Fruit fly (Drosophila melanogaster) whole organism, embryonic: Measurements from ENCODE around the gene ABCB7.

Source experiments
- Bgb ChIP-seq: fragments of 200-800 bp; sonication (Bioruptor generic); IDR thresholded peaks from 2 replicates; pipeline ENCODE4 v1.3.6; 2022; ENCODE audit warnings: missing biosample characterization, missing genetic modification characterization; ENCODE audit not compliant: partially characterized antibody
- Blimp-1 ChIP-seq: fragments of 200-800 bp; sonication (Bioruptor generic); optimal IDR thresholded peaks from 3 replicates; lab custom pipeline; 2018; ENCODE audit warnings: missing biosample characterization, missing genetic modification characterization, mild to moderate bottlenecking, moderate library complexity, missing genetic modification reagents
- CG12104 ChIP-seq: fragments of 200-800 bp; sonication (Bioruptor generic); optimal IDR thresholded peaks from 3 replicates; lab custom pipeline; 2016; ENCODE audit warnings: missing biosample characterization, missing genetic modification characterization
- CG16779 ChIP-seq: fragments of 200-800 bp; sonication (Bioruptor generic); IDR thresholded peaks from 2 replicates; pipeline ENCODE4 v1.3.6; 2022; ENCODE audit warnings: missing biosample characterization, missing genetic modification characterization
- CG17829 ChIP-seq: fragments of 200-800 bp; optimal IDR thresholded peaks from 2 replicates; lab custom pipeline; 2019; ENCODE audit warnings: missing biosample characterization, mild to moderate bottlenecking, missing genetic modification characterization, moderate library complexity
- CG1832 ChIP-seq: fragments of 200-800 bp; sonication (Bioruptor generic); optimal IDR thresholded peaks from 2 replicates; lab custom pipeline; 2017; ENCODE audit warnings: missing biosample characterization, mild to moderate bottlenecking, missing genetic modification characterization, inconsistent platforms
- CG2712 ChIP-seq: fragments of 200-800 bp; optimal IDR thresholded peaks from 3 replicates; lab custom pipeline; 2019; ENCODE audit warnings: missing biosample characterization, mild to moderate bottlenecking, missing genetic modification characterization, moderate library complexity
- CG31365 ChIP-seq: fragments of 200-800 bp; sonication (Bioruptor generic); optimal IDR thresholded peaks from 2 replicates; lab custom pipeline; 2018; ENCODE audit warnings: missing biosample characterization, mild to moderate bottlenecking, missing genetic modification characterization
- CG3163 ChIP-seq: fragments of 200-800 bp; sonication (Bioruptor generic); optimal IDR thresholded peaks from 3 replicates; lab custom pipeline; 2016; ENCODE audit warnings: missing biosample characterization, missing genetic modification characterization
- CG33557 ChIP-seq: fragments of 200-800 bp; sonication (Bioruptor generic); optimal IDR thresholded peaks from 2 replicates; lab custom pipeline; 2019; ENCODE audit warnings: missing biosample characterization, mild to moderate bottlenecking, missing genetic modification characterization, moderate library complexity
- CG6765 ChIP-seq: fragments of 200-800 bp; sonication (Bioruptor generic); optimal IDR thresholded peaks from 3 replicates; lab custom pipeline; 2017; ENCODE audit warnings: missing biosample characterization, mild to moderate bottlenecking, missing genetic modification characterization
- CG7963 ChIP-seq: fragments of 200-800 bp; sonication (Bioruptor generic); IDR thresholded peaks from 3 replicates; pipeline ENCODE4 v1.3.6; 2022; ENCODE audit warnings: missing biosample characterization, missing genetic modification characterization; ENCODE audit not compliant: partially characterized antibody
- CG8290 ChIP-seq, 3 experiments: fragments of 200-800 bp; sonication (Bioruptor generic); optimal IDR thresholded peaks; 2 replicates each; lab custom pipeline; 2016 to 2019; ENCODE audit warnings: missing biosample characterization in 3 of 3, missing genetic modification characterization in 3 of 3, mild to moderate bottlenecking in 2 of 3, moderate library complexity in 1 of 3
- D ChIP-seq, 2 experiments: fragments of 200-800 bp in 1 of 2; fragments of >200 bp in 1 of 2; sonication (Bioruptor generic) in 1 of 2; optimal IDR thresholded peaks; 2 replicates in 1 of 2; 3 replicates in 1 of 2; lab custom pipeline; 2017; ENCODE audit warnings: mild to moderate bottlenecking in 1 of 2, missing biosample characterization in 1 of 2, missing genetic modification characterization in 1 of 2, missing genetic modification reagents in 1 of 2
- Dfd ChIP-seq, 2 experiments: fragments of >200 bp; optimal IDR thresholded peaks; 2 replicates each; lab custom pipeline; 2017; ENCODE audit warnings: missing biosample characterization in 2 of 2, missing genetic modification characterization in 2 of 2
- E2f2 ChIP-seq: fragments of 200-800 bp; sonication (Bioruptor generic); IDR thresholded peaks from 2 replicates; pipeline ENCODE4 v1.3.6; 2022; ENCODE audit warnings: missing biosample characterization, missing genetic modification characterization
- Elba2 ChIP-seq: fragments of 200-800 bp; sonication (Bioruptor generic); optimal IDR thresholded peaks from 3 replicates; lab custom pipeline; 2016; ENCODE audit warnings: missing biosample characterization, missing genetic modification characterization
- Ets65A ChIP-seq: fragments of 200-800 bp; sonication (Bioruptor generic); peaks from one replicate; lab custom pipeline; 2016; ENCODE audit warnings: missing biosample characterization, missing genetic modification characterization
- Jarid2 ChIP-seq: fragments of 200-800 bp; sonication (Bioruptor generic); optimal IDR thresholded peaks from 3 replicates; lab custom pipeline; 2017; ENCODE audit warnings: mild to moderate bottlenecking, missing biosample characterization, missing genetic modification reagents, missing genetic modification characterization
- Lhr ChIP-seq: fragments of 200-800 bp; sonication (Bioruptor generic); optimal IDR thresholded peaks from 3 replicates; lab custom pipeline; 2017; ENCODE audit warnings: mild to moderate bottlenecking, missing biosample characterization, missing genetic modification reagents, missing genetic modification characterization
- Myb ChIP-seq: fragments of 200-800 bp; sonication (Bioruptor generic); optimal IDR thresholded peaks from 2 replicates; lab custom pipeline; 2016; ENCODE audit warnings: missing biosample characterization, missing genetic modification characterization
- Nf-YB ChIP-seq: fragments of 200-800 bp; sonication (Bioruptor generic); optimal IDR thresholded peaks from 3 replicates; lab custom pipeline; 2019; ENCODE audit warnings: missing biosample characterization, mild to moderate bottlenecking, missing genetic modification characterization, moderate library complexity
- Sry-β ChIP-seq: fragments of 200-800 bp; sonication (Bioruptor generic); optimal IDR thresholded peaks from 2 replicates; lab custom pipeline; 2018; ENCODE audit warnings: missing biosample characterization, mild to moderate bottlenecking, missing genetic modification characterization, moderate library complexity
- Trl ChIP-seq, 3 experiments: fragments of >200 bp in 2 of 3; fragments of 200-800 bp in 1 of 3; sonication (Bioruptor generic) in 1 of 3; optimal IDR thresholded peaks; 2 replicates in 1 of 3; 3 replicates in 2 of 3; lab custom pipeline; 2016 to 2017; ENCODE audit warnings: missing biosample characterization in 1 of 3, missing genetic modification characterization in 1 of 3
- amos ChIP-seq: fragments of 200-800 bp; sonication (Bioruptor generic); IDR thresholded peaks from 2 replicates; pipeline ENCODE4 v1.3.6; 2022; ENCODE audit warnings: missing biosample characterization, missing genetic modification characterization; ENCODE audit not compliant: partially characterized antibody
- ato ChIP-seq: fragments of 200-800 bp; sonication (Bioruptor generic); IDR thresholded peaks from 2 replicates; pipeline ENCODE4 v1.3.6; 2022; ENCODE audit warnings: missing biosample characterization, missing genetic modification characterization; ENCODE audit not compliant: partially characterized antibody
- bsh ChIP-seq, 2 experiments: fragments of 200-800 bp; sonication (Bioruptor generic); optimal IDR thresholded peaks; 2 replicates each; lab custom pipeline; 2017 to 2018; ENCODE audit warnings: mild to moderate bottlenecking in 2 of 2, missing biosample characterization in 2 of 2, missing genetic modification characterization in 2 of 2, moderate library complexity in 1 of 2
- btn ChIP-seq: fragments of 200-800 bp; sonication (Bioruptor generic); optimal IDR thresholded peaks from 2 replicates; lab custom pipeline; 2016; ENCODE audit warnings: missing biosample characterization, missing genetic modification characterization
- cg ChIP-seq: fragments of 200-800 bp; sonication (Bioruptor generic); optimal IDR thresholded peaks from 3 replicates; lab custom pipeline; 2019; ENCODE audit warnings: missing biosample characterization, mild to moderate bottlenecking, missing genetic modification characterization, moderate library complexity
- dmrt11E ChIP-seq: fragments of 200-800 bp; sonication (Bioruptor generic); optimal IDR thresholded peaks from 3 replicates; lab custom pipeline; 2018; ENCODE audit warnings: missing biosample characterization, mild to moderate bottlenecking, missing genetic modification characterization, moderate library complexity
- fd96Cb ChIP-seq: fragments of 200-800 bp; sonication (Bioruptor generic); optimal IDR thresholded peaks from 2 replicates; lab custom pipeline; 2018; ENCODE audit warnings: missing biosample characterization, mild to moderate bottlenecking, missing genetic modification characterization, moderate library complexity
- gfzf ChIP-seq: fragments of 200-800 bp; sonication (Bioruptor generic); optimal IDR thresholded peaks from 2 replicates; lab custom pipeline; 2016; ENCODE audit warnings: missing biosample characterization, mild to moderate bottlenecking, missing genetic modification characterization, moderate library complexity
- grau ChIP-seq: fragments of 200-800 bp; optimal IDR thresholded peaks from 3 replicates; lab custom pipeline; 2019; ENCODE audit warnings: missing biosample characterization, mild to moderate bottlenecking, missing genetic modification characterization, moderate library complexity
- insv ChIP-seq, 2 experiments: fragments of 200-800 bp; sonication (Bioruptor generic); optimal IDR thresholded peaks; 3 replicates each; lab custom pipeline; 2016 to 2018; ENCODE audit warnings: missing biosample characterization in 2 of 2, missing genetic modification characterization in 2 of 2
- kni ChIP-seq: fragments of 200-800 bp; sonication (Bioruptor generic); optimal IDR thresholded peaks from 3 replicates; lab custom pipeline; 2017; ENCODE audit warnings: mild to moderate bottlenecking, missing biosample characterization, missing genetic modification reagents, missing genetic modification characterization
- lab ChIP-seq: fragments of 200-800 bp; sonication (Bioruptor generic); optimal IDR thresholded peaks from 3 replicates; lab custom pipeline; 2017; ENCODE audit warnings: missing biosample characterization, missing genetic modification characterization, mild to moderate bottlenecking, moderate library complexity, missing genetic modification reagents
- mam ChIP-seq: fragments of 200-800 bp; sonication (Bioruptor generic); optimal IDR thresholded peaks from 3 replicates; lab custom pipeline; 2016; ENCODE audit warnings: missing biosample characterization, missing genetic modification characterization
- nom ChIP-seq: fragments of 200-800 bp; sonication (Bioruptor generic); optimal IDR thresholded peaks from 2 replicates; lab custom pipeline; 2017; ENCODE audit warnings: missing biosample characterization, missing genetic modification characterization, mild to moderate bottlenecking, moderate library complexity, missing genetic modification reagents
- pros ChIP-seq: fragments of 200-800 bp; sonication (Bioruptor generic); optimal IDR thresholded peaks from 3 replicates; lab custom pipeline; 2019; ENCODE audit warnings: missing biosample characterization, mild to moderate bottlenecking, missing genetic modification characterization, moderate library complexity
- sens ChIP-seq: fragments of 200-800 bp; sonication (Bioruptor generic); peaks from one replicate; lab custom pipeline; 2016; ENCODE audit warnings: missing biosample characterization, missing genetic modification characterization
- sqz ChIP-seq: fragments of 200-800 bp; sonication (Bioruptor generic); optimal IDR thresholded peaks from 3 replicates; lab custom pipeline; 2018; ENCODE audit warnings: missing biosample characterization, mild to moderate bottlenecking, missing genetic modification characterization
- stwl ChIP-seq: fragments of 200-800 bp; sonication (Bioruptor generic); optimal IDR thresholded peaks from 3 replicates; lab custom pipeline; 2018; ENCODE audit warnings: missing biosample characterization, mild to moderate bottlenecking, missing genetic modification characterization, moderate library complexity
- tgo ChIP-seq: fragments of 200-800 bp; sonication (Bioruptor generic); IDR thresholded peaks from 3 replicates; pipeline ENCODE4 v1.3.6; 2022; ENCODE audit warnings: missing biosample characterization, missing genetic modification characterization
- vvl ChIP-seq: fragments of 200-800 bp; sonication (Bioruptor generic); IDR thresholded peaks from 2 replicates; pipeline ENCODE4 v1.3.6; 2022; ENCODE audit warnings: missing biosample characterization, missing genetic modification characterization
- wor ChIP-seq: fragments of 200-800 bp; sonication (Bioruptor generic); IDR thresholded peaks from 2 replicates; pipeline ENCODE4 v1.3.6; 2022; ENCODE audit warnings: missing biosample characterization, missing genetic modification characterization
- z ChIP-seq: fragments of 200-800 bp; sonication (Bioruptor generic); IDR thresholded peaks from 3 replicates; pipeline ENCODE4 v1.3.6; 2022; ENCODE audit warnings: missing biosample characterization, missing genetic modification characterization

Gene ABCB7

DNA sequence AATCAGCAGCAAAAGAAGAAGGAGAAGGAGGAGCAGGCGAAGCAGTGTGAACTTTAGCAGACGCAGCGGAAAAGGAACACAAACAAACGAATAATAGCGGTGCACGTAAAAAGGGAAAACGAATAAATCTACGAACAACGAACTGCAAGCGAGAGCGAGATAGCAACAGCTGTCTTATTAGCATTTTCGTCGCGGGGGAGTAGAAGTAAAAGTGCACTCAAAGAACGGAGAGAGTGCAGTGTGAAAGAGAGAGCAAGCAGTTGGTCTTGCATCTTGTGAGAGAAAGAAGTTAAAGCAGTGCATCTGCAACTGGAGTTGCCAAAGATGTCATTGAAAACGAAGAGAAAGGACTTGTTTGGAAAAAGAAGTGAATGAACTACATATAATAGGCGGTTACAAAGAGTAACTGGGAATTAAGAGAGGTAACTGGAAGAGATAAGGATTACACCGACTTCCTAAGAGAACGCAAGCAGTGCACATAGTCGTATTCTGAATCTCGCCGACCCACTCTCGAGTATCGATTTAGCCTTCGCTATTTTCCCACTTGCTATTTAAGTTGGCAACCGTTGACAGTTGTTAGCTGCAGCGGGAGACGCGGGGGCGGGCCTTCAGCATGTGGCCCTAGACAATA lies 25.3 kb upstream of the ABCB7 start:
- TF ChIP-seq pros (GFP tag; lab: Kevin White, UChicago) (peak; percentile 96), CG1832 (peak; percentile 5), bsh (GFP tag; optimal IDR thresholded peaks at IDR 0.05; lab: Kevin White, UChicago) (peak in 1 of 2 experiments; percentile 14), vvl (GFP tag; lab: Robert Waterston, UW) (peak; percentile 72), kni (GFP tag; lab: Kevin White, UChicago) (peak; percentile 19), Sry-β (GFP tag; lab: Kevin White, UChicago) (no peak), CG12104 (no peak), Trl (optimal IDR thresholded peaks at IDR 0.05; lab: Kevin White, UChicago) (peak in 1 of 2 experiments; percentile 86), Trl (GFP tag; optimal IDR thresholded peaks at IDR 0.05; lab: Kevin White, UChicago) (no peak), insv (GFP tag; optimal IDR thresholded peaks at IDR 0.05; lab: Kevin White, UChicago) (peak in 1 of 2 experiments; percentile 92), E2f2 (no peak), CG8290 (GFP tag; optimal IDR thresholded peaks at IDR 0.05; lab: Kevin White, UChicago) (no peak), CG8290 (tag; optimal IDR thresholded peaks at IDR 0.05; lab: Kevin White, UChicago) (peak in 1 of 2 experiments; percentile 78), fd96Cb (tag; lab: Kevin White, UChicago) (no peak), mam (GFP tag; lab: Kevin White, UChicago) (no peak), stwl (tag; lab: Kevin White, UChicago) (peak; percentile 27), CG3163 (GFP tag; lab: Kevin White, UChicago) (peak; percentile 95), CG31365 (tag; lab: Kevin White, UChicago) (peak; percentile 94), Nf-YB (GFP tag; lab: Kevin White, UChicago) (no peak), CG6765 (GFP tag; lab: Kevin White, UChicago) (no peak), Elba2 (GFP tag; lab: Kevin White, UChicago) (peak; percentile 87), Blimp-1 (peak; percentile 95), Ets65A (peak; percentile 73), Dfd (GFP tag; optimal IDR thresholded peaks at IDR 0.05; lab: Kevin White, UChicago) (peak in 1 of 2 experiments; percentile 85), z (GFP tag; lab: Robert Waterston, UW) (peak; percentile 94), ato (GFP tag; lab: Robert Waterston, UW) (no peak), CG33557 (peak; percentile 7), sqz (GFP tag; lab: Kevin White, UChicago) (no peak), CG7963 (GFP tag; lab: Robert Waterston, UW) (0 out of 3 replicates have a peak, but pooled peaks have one; percentile 8), D (optimal IDR thresholded peaks at IDR 0.05; lab: Kevin White, UChicago) (peak; percentile 45), D (GFP tag; optimal IDR thresholded peaks at IDR 0.05; lab: Kevin White, UChicago) (no peak), nom (GFP tag; lab: Kevin White, UChicago) (peak; percentile 69), Jarid2 (GFP tag; lab: Kevin White, UChicago) (peak; percentile 11)

DNA sequence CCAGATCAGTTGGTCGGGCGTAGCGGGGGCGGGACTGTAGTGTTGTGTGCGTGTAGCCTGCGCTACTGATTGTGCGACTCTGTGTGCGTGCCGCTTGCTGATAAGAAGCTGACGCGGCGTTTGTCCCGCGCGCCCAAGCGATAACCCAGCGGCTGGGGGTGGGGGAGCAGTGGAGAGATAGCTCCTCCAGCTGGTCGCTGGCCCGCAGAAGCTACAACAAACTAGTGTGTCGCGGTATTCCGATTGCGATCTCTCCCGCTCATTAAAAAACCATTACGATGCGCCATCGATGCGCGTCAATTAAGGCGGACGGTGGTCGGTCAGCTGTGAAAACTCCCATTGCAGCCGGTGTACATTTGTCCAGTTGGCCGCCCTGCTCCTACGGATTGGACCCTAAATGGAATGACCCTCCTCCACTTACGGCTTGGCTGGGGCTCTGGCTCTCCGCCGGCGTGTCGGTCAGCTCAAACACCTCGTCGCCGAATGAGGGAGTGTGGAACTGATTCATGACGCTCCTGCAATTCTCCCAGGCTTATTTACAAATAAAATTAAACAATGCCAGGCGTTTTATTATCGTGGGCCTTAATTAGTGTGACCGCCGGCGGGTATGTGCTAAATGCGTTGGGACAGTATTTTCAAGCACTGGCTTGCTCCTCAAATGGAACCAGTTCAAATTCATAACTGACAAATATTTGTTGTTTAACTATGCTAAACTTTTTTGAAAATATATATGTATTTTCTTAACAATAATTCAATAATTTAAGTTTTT lies 16.0 kb upstream of the ABCB7 start, which contains the start of gene CG12104:
Gene CG12104 (minus strand): TSS at position 611 of the 769 bp plus-strand sequence.
- TF ChIP-seq wor (GFP tag; lab: Robert Waterston, UW): no peak
- peak; percentile 67 for TF ChIP-seq sens (GFP tag; lab: Kevin White, UChicago)
- peak; percentile 37 for TF ChIP-seq grau (tag; lab: Kevin White, UChicago)
- TF ChIP-seq amos (GFP tag; lab: Robert Waterston, UW): peak; percentile 35; the same call in 1 of the 2 replicates
- TF ChIP-seq cg (GFP tag; lab: Kevin White, UChicago): peak; percentile 79
- TF ChIP-seq Lhr: peak; percentile 43
- peak; percentile 76 for TF ChIP-seq gfzf (GFP tag; lab: Kevin White, UChicago)
- peak; percentile 48 for TF ChIP-seq CG2712 (tag; lab: Kevin White, UChicago)
- TF ChIP-seq Myb (GFP tag; lab: Kevin White, UChicago): peak; percentile 82
- TF ChIP-seq CG17829 (tag; lab: Kevin White, UChicago): peak; percentile 29
- no peak for TF ChIP-seq tgo (GFP tag; lab: Robert Waterston, UW)
- TF ChIP-seq btn (GFP tag; lab: Kevin White, UChicago): no peak
- TF ChIP-seq lab (GFP tag; lab: Kevin White, UChicago): peak; percentile 42
- TF ChIP-seq dmrt11E (tag; lab: Kevin White, UChicago): no peak
- TF ChIP-seq CG16779 (GFP tag; lab: Robert Waterston, UW): no peak
- peak; percentile 27; the same call in 1 of the 2 replicates for TF ChIP-seq Bgb (GFP tag; lab: Robert Waterston, UW)
